Worm (Caenorhabditis elegans): ENCODE measurements around the gene F41E6.15.

The F41E6.15 gene

DNA sequence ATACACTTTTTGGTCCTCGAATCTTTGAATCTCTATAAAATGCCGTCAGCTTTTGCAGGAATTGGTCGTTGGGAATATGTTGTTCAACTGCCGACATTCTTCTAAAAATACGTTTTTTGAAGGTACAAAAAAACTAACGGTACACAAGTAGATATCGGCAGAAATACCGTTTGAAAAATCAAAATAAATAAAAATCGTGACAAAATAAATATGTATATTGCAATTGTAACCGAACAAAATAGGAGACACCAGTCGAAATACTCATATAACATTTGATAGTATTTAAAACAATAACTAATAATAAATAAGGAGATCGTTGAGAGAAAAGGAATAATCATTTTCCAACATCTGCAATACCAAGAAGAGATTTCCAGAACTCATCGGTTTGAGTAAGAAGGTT lies 37.5 kb downstream of the F41E6.15 start, which contains the start of gene F25G6.8:
F25G6.8 (minus strand) TSS at position 101 of the 400 bp plus-strand sequence.
- TF ChIP-seq fkh-10 (GFP tag; optimal IDR thresholded peaks at IDR 0.05) = no peak
- no peak for TF ChIP-seq pqm-1 (tag; optimal IDR thresholded peaks at IDR 0.05)
- no peak for TF ChIP-seq dmd-4 (tag; optimal IDR thresholded peaks at IDR 0.05; ENCODE audit: borderline replicate concordance)
- TF ChIP-seq tbx-7 (tag; optimal IDR thresholded peaks at IDR 0.05) = no peak
- TF ChIP-seq lim-6 (tag; optimal IDR thresholded peaks at IDR 0.05) = no peak
- no peak for TF ChIP-seq sox-2 (GFP tag; IDR thresholded peaks at IDR 0.05)
- TF ChIP-seq elt-2 (tag; optimal IDR thresholded peaks at IDR 0.05) = no peak
- no peak for TF ChIP-seq F13H6.1 (tag; optimal IDR thresholded peaks at IDR 0.05)
- no peak for TF ChIP-seq gmeb-2 (tag; optimal IDR thresholded peaks at IDR 0.05)
- TF ChIP-seq mec-3 (tag; optimal IDR thresholded peaks at IDR 0.05; ENCODE audit: borderline replicate concordance) = no peak
- no peak for TF ChIP-seq ceh-45 (GFP tag; IDR thresholded peaks at IDR 0.05)
- no peak for TF ChIP-seq ets-4 (tag; optimal IDR thresholded peaks at IDR 0.05)
- TF ChIP-seq hlh-15 (tag; optimal IDR thresholded peaks at IDR 0.05) = no peak
- TF ChIP-seq ceh-19 (GFP tag; optimal IDR thresholded peaks at IDR 0.05) = no peak
- no peak for TF ChIP-seq T23F11.4 (GFP tag; optimal IDR thresholded peaks at IDR 0.05)
- no peak for TF ChIP-seq fax-1 (tag; optimal IDR thresholded peaks at IDR 0.05)
- TF ChIP-seq ref-2 (tag; optimal IDR thresholded peaks at IDR 0.05) = no peak

DNA sequence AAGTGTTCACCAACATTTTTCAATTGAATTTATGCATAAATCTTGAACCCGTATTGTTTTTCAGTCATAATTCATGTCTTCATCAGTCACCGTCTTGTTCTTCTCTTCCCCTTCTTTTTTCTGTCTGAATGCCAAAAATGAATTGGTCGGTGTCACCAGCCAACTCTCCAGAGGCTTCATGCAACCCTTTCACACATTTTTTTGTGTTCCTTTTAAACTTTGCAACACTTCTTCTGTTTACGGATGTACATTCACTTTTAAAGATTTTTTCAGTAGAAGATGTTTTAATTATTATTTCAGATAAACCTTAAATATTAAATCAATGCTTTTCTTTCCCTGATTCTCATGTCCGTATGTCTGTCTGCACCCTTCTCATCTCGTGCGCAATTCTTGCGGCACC lies 41.6 kb downstream of the F41E6.15 start, which contains the start of gene acr-16:
acr-16 (plus strand) TSS at position 301 of the 400 bp plus-strand sequence.
- no peak for TF ChIP-seq Y22D7AL.16 (tag; optimal IDR thresholded peaks at IDR 0.05)
- no peak for TF ChIP-seq syd-9 (tag; optimal IDR thresholded peaks at IDR 0.05)
- no peak for TF ChIP-seq unc-42 (tag; optimal IDR thresholded peaks at IDR 0.05)
- no peak for TF ChIP-seq ztf-16 (tag; optimal IDR thresholded peaks at IDR 0.05)
- no peak for TF ChIP-seq pat-9 (tag; optimal IDR thresholded peaks at IDR 0.05)

DNA sequence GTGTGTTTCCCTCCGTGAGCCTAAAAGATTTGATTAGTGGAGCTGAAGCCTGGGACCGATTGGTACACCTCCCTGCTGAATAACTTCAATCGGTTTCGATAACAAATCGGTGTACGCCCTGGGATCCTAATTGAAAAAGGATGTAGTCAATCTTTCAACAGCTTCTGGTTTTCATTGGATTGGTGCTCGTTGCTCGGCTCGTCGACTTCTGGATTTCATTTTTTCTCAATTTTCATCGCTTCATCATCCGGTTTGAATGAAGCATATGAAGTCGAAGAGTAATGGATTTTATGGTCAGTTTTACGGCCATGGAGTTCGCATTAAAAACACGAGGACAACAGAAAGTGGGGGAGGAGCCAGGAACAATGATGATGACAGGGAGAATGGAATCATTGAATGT lies 46.6 kb downstream of the F41E6.15 start:
- TF ChIP-seq pros-1 (tag; optimal IDR thresholded peaks at IDR 0.05) (no peak), nhr-232 (tag; optimal IDR thresholded peaks at IDR 0.05) (no peak), pha-4 (tag; optimal IDR thresholded peaks at IDR 0.05) (no peak), unc-42 (tag; optimal IDR thresholded peaks at IDR 0.05) (peak; percentile 24), ama-1 (optimal IDR thresholded peaks at IDR 0.05) (no peak)

DNA sequence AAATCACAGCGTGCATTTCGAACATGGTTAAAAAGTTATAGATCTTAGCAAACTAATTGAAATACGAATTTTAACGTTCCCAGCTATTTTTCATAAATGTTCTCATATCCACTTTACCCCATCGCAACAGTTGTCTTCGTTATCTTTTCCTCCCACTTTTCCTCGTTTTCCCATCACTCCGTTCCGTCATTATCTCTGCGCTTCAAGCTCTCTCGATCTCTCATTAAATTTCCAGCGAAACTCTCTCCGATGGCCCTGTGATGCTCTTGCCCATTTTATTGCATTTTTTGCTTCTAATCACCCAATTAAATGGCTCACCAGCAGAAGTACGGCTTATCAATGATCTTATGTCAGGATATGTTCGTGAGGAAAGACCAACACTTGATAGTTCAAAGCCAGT lies 50.1 kb downstream of the F41E6.15 start, which contains the start of gene acr-15:
acr-15 (plus strand) TSS at position 236 of the 400 bp plus-strand sequence.
- no peak for TF ChIP-seq odd-2 (tag; optimal IDR thresholded peaks at IDR 0.05)
- TF ChIP-seq K09A11.1 (tag; optimal IDR thresholded peaks at IDR 0.05; ENCODE audit: insufficient read depth) = no peak
- no peak for TF ChIP-seq elt-2 (tag; optimal IDR thresholded peaks at IDR 0.05)
- TF ChIP-seq npax-4 (tag; optimal IDR thresholded peaks at IDR 0.05) = no peak
- TF ChIP-seq ztf-16 (tag; optimal IDR thresholded peaks at IDR 0.05) = no peak
- TF ChIP-seq Y22D7AL.16 (tag; optimal IDR thresholded peaks at IDR 0.05) = no peak
- TF ChIP-seq ceh-14 (tag; optimal IDR thresholded peaks at IDR 0.05) = no peak
- no peak for TF ChIP-seq fkh-10 (GFP tag; optimal IDR thresholded peaks at IDR 0.05)
- TF ChIP-seq lin-11 (tag; optimal IDR thresholded peaks at IDR 0.05) = no peak
- TF ChIP-seq dve-1 (tag; optimal IDR thresholded peaks at IDR 0.05) = no peak
- no peak for TF ChIP-seq sox-2 (GFP tag; IDR thresholded peaks at IDR 0.05)
- no peak for TF ChIP-seq pat-9 (tag; optimal IDR thresholded peaks at IDR 0.05)
- no peak for TF ChIP-seq rnt-1 (tag; optimal IDR thresholded peaks at IDR 0.05)
- no peak for TF ChIP-seq sdc-2 (tag; optimal IDR thresholded peaks at IDR 0.05)
- TF ChIP-seq unc-3 (GFP tag; conservative IDR thresholded peaks at IDR 0.05) = no peak
- TF ChIP-seq unc-3 (tag; optimal IDR thresholded peaks at IDR 0.05) = no peak

Data from whole organism, late embryonic.